Worm (Caenorhabditis elegans): ENCODE measurements around the gene oac-3.

DNA sequence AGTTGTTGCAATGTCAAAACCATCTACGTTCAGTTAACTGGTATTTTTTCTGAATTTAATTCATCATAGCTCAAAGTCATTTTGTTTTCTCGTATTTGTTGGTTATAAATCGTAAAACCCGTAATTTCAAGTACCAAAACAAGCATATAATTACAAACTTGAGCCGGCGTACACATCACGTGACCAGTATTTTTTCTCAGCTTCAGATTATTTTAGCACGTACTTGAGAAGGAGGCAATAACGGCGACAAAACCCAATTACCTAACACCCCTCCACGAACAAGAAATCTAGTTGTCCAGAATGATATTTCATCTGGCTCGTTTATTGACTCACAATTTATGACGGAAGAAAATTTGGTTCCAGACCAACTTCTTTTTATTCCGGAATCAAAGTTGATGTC lies 40.4 kb upstream of the oac-3 start, which contains the start of gene srx-135:
- TF ChIP-seq C17E4.6 (GFP tag; IDR thresholded peaks at IDR 0.05) (no peak), lag-1 (GFP tag; IDR thresholded peaks at IDR 0.05) (no peak), attf-5 (GFP tag; optimal IDR thresholded peaks at IDR 0.05) (no peak), nhr-179 (tag; optimal IDR thresholded peaks at IDR 0.05) (no peak)

Data from whole organism, young adult.